Worm (Caenorhabditis elegans) whole organism, L1 larva: Measurements from ENCODE around the gene dpff-1.

Source experiments
- C04F5.9 ChIP-seq: sonication (generic microtip); optimal IDR thresholded peaks from 2 replicates; lab custom pipeline; 2016; ENCODE audit warnings: missing genetic modification characterization, missing compliant biosample characterization
- C16A3.4 ChIP-seq: fragments of 150-350 bp; optimal IDR thresholded peaks from 2 replicates; lab custom pipeline; 2014; ENCODE audit warnings: missing biosample characterization, missing genetic modification characterization
- C34B4.2 ChIP-seq: sonication (generic microtip); optimal IDR thresholded peaks from 2 replicates; lab custom pipeline; 2017; ENCODE audit warnings: mild to moderate bottlenecking, missing genetic modification characterization, missing compliant biosample characterization
- F16B12.6 ChIP-seq: fragments of 150-350 bp; optimal IDR thresholded peaks from 2 replicates; lab custom pipeline; 2014; ENCODE audit warnings: missing biosample characterization, missing genetic modification characterization
- blmp-1 ChIP-seq: fragments of 150-350 bp; optimal IDR thresholded peaks from 2 replicates; lab custom pipeline; 2014; ENCODE audit warnings: missing biosample characterization, missing genetic modification characterization
- ceh-82 ChIP-seq, 3 experiments: fragments of 150-350 bp in 1 of 3; sonication (generic microtip) in 2 of 3; optimal IDR thresholded peaks; 2 replicates each; lab custom pipeline; 2014 to 2017; ENCODE audit warnings: missing biosample characterization in 3 of 3, missing genetic modification characterization in 3 of 3
- ceh-88 ChIP-seq: fragments of 200-800 bp; sonication (Bioruptor generic); IDR thresholded peaks from 2 replicates; pipeline ENCODE4 v1.3.6; 2022; ENCODE audit warnings: missing genetic modification characterization, missing compliant biosample characterization
- ces-1 ChIP-seq: fragments of 150-350 bp; optimal IDR thresholded peaks from 2 replicates; lab custom pipeline; 2014; ENCODE audit warnings: missing biosample characterization, missing genetic modification reagents, missing genetic modification characterization
- dpl-1 ChIP-seq, 3 experiments: fragments of 150-350 bp in 2 of 3; sonication (generic microtip) in 1 of 3; optimal IDR thresholded peaks; 2 replicates each; lab custom pipeline; 2014 to 2017; ENCODE audit warnings: missing biosample characterization in 3 of 3, missing genetic modification characterization in 3 of 3, missing genetic modification reagents in 3 of 3
- dsc-1 ChIP-seq: sonication (generic microtip); optimal IDR thresholded peaks from 2 replicates; lab custom pipeline; 2016; ENCODE audit warnings: mild to moderate bottlenecking, missing genetic modification characterization, missing compliant biosample characterization
- efl-1 ChIP-seq, 4 experiments: fragments of 150-350 bp; optimal IDR thresholded peaks in 3 of 4; peaks in 1 of 4; 1 replicate in 1 of 4; 2 replicates in 3 of 4; lab custom pipeline; 2014; ENCODE audit warnings: missing biosample characterization in 2 of 4, missing genetic modification characterization in 2 of 4, missing genetic modification reagents in 2 of 4
- egl-13 ChIP-seq: sonication (generic microtip); optimal IDR thresholded peaks from 2 replicates; lab custom pipeline; 2016; ENCODE audit warnings: missing genotype, missing genetic modification reagents, missing genetic modification characterization, missing compliant biosample characterization
- egl-27 ChIP-seq, 2 experiments: fragments of 150-350 bp in 1 of 2; sonication (generic microtip); optimal IDR thresholded peaks; 3 replicates each; lab custom pipeline; 2017 to 2018; ENCODE audit warnings: missing biosample characterization in 2 of 2, missing genetic modification characterization in 2 of 2, missing genetic modification reagents in 2 of 2
- elt-2 ChIP-seq: sonication (generic microtip); optimal IDR thresholded peaks from 2 replicates; lab custom pipeline; 2016; ENCODE audit warnings: missing genetic modification characterization, mild to moderate bottlenecking, inconsistent platforms, missing compliant biosample characterization, missing genetic modification reagents
- elt-3 ChIP-seq, 6 experiments: fragments of 150-350 bp in 1 of 6; sonication (generic microtip); optimal IDR thresholded peaks; 2 replicates each; lab custom pipeline; 2017 to 2018; ENCODE audit warnings: missing biosample characterization in 6 of 6, missing genetic modification characterization in 6 of 6, inconsistent platforms in 1 of 6
- fkh-4 ChIP-seq: sonication (generic microtip); optimal IDR thresholded peaks from 2 replicates; lab custom pipeline; 2016; ENCODE audit warnings: missing compliant biosample characterization, missing genetic modification characterization, borderline replicate concordance
- fos-1 ChIP-seq: fragments of 150-350 bp; optimal IDR thresholded peaks from 2 replicates; lab custom pipeline; 2014; ENCODE audit warnings: missing biosample characterization, missing genetic modification characterization
- grh-1 ChIP-seq: fragments of 200-800 bp; sonication (Bioruptor generic); IDR thresholded peaks from 2 replicates; pipeline ENCODE4 v1.3.6; 2022; ENCODE audit warnings: missing genetic modification reagents, missing genetic modification characterization, missing compliant biosample characterization
- jun-1 ChIP-seq: fragments of 150-350 bp; optimal IDR thresholded peaks from 2 replicates; lab custom pipeline; 2014; ENCODE audit warnings: missing biosample characterization, missing genetic modification reagents, missing genetic modification characterization
- lin-13 ChIP-seq: fragments of 150-350 bp; optimal IDR thresholded peaks from 2 replicates; lab custom pipeline; 2014; ENCODE audit warnings: missing biosample characterization, missing genetic modification reagents, missing genetic modification characterization
- lin-14 ChIP-seq: fragments of 200-800 bp; sonication (Bioruptor generic); optimal IDR thresholded peaks from 2 replicates; lab custom pipeline; 2018; ENCODE audit warnings: mild to moderate bottlenecking, missing genetic modification characterization, moderate library complexity, missing compliant biosample characterization
- lir-3 ChIP-seq: sonication (generic microtip); optimal IDR thresholded peaks from 2 replicates; lab custom pipeline; 2016; ENCODE audit warnings: mild to moderate bottlenecking, missing genetic modification characterization, moderate library complexity, missing compliant biosample characterization; ENCODE audit not compliant: poor library complexity
- mdl-1 ChIP-seq, 2 experiments: fragments of 150-350 bp; optimal IDR thresholded peaks; 2 replicates each; lab custom pipeline; 2014 to 2017; ENCODE audit warnings: missing biosample characterization in 2 of 2, missing genetic modification characterization in 2 of 2, inconsistent platforms in 1 of 2
- mef-2 ChIP-seq: fragments of 150-350 bp; optimal IDR thresholded peaks from 2 replicates; lab custom pipeline; 2014; ENCODE audit warnings: missing biosample characterization, missing genetic modification characterization
- mep-1 ChIP-seq: fragments of 150-350 bp; optimal IDR thresholded peaks from 2 replicates; lab custom pipeline; 2014; ENCODE audit warnings: missing biosample characterization, missing genetic modification characterization
- nhr-11 ChIP-seq: fragments of 150-350 bp; optimal IDR thresholded peaks from 2 replicates; lab custom pipeline; 2014; ENCODE audit warnings: missing biosample characterization, missing genetic modification characterization
- nhr-12 ChIP-seq: sonication (generic microtip); optimal IDR thresholded peaks from 2 replicates; lab custom pipeline; 2017; ENCODE audit warnings: missing biosample characterization, missing genetic modification characterization
- nhr-237 ChIP-seq: fragments of 150-350 bp; optimal IDR thresholded peaks from 2 replicates; lab custom pipeline; 2014; ENCODE audit warnings: missing biosample characterization, missing genetic modification characterization
- nhr-47 ChIP-seq: sonication (generic microtip); optimal IDR thresholded peaks from 2 replicates; lab custom pipeline; 2016; ENCODE audit warnings: mild to moderate bottlenecking, missing genetic modification characterization, moderate library complexity, missing compliant biosample characterization
- nhr-71 ChIP-seq: sonication (generic microtip); optimal IDR thresholded peaks from 2 replicates; lab custom pipeline; 2016; ENCODE audit warnings: mild to moderate bottlenecking, missing genetic modification characterization, moderate library complexity, missing compliant biosample characterization
- nhr-76 ChIP-seq: sonication (generic microtip); optimal IDR thresholded peaks from 2 replicates; lab custom pipeline; 2017; ENCODE audit warnings: missing biosample characterization, missing genetic modification characterization
- nhr-77 ChIP-seq: fragments of 150-350 bp; optimal IDR thresholded peaks from 2 replicates; lab custom pipeline; 2014; ENCODE audit warnings: missing biosample characterization, missing genetic modification characterization
- nhr-85 ChIP-seq: sonication (generic microtip); peaks from one replicate; lab custom pipeline; 2016; ENCODE audit warnings: missing genetic modification characterization, inconsistent platforms, missing compliant biosample characterization
- nhr-90 ChIP-seq: sonication (generic microtip); optimal IDR thresholded peaks from 2 replicates; lab custom pipeline; 2016; ENCODE audit warnings: mild to moderate bottlenecking, missing genetic modification characterization, missing compliant biosample characterization; ENCODE audit not compliant: poor library complexity
- rnt-1 ChIP-seq: sonication (generic microtip); optimal IDR thresholded peaks from 2 replicates; lab custom pipeline; 2016; ENCODE audit warnings: mild to moderate bottlenecking, missing genetic modification characterization, moderate library complexity, missing compliant biosample characterization
- snpc-4 ChIP-seq: fragments of 150-350 bp; optimal IDR thresholded peaks from 2 replicates; lab custom pipeline; 2014; ENCODE audit warnings: missing biosample characterization, missing genetic modification characterization
- snu-23 ChIP-seq: sonication (generic microtip); optimal IDR thresholded peaks from 2 replicates; lab custom pipeline; 2016; ENCODE audit warnings: missing genetic modification characterization, missing compliant biosample characterization
- sptf-1 ChIP-seq: fragments of 150-350 bp; optimal IDR thresholded peaks from 2 replicates; lab custom pipeline; 2014; ENCODE audit warnings: missing biosample characterization, missing genetic modification characterization
- sup-37 ChIP-seq: fragments of 200-800 bp; sonication (Bioruptor generic); optimal IDR thresholded peaks from 2 replicates; lab custom pipeline; 2018; ENCODE audit warnings: mild to moderate bottlenecking, missing genetic modification characterization, missing compliant biosample characterization
- swsn-7 ChIP-seq: sonication (generic microtip); optimal IDR thresholded peaks from 2 replicates; lab custom pipeline; 2016; ENCODE audit warnings: missing genetic modification characterization, missing compliant biosample characterization
- tbx-2 ChIP-seq: sonication (generic microtip); optimal IDR thresholded peaks from 2 replicates; lab custom pipeline; 2016; ENCODE audit warnings: missing genetic modification characterization, missing compliant biosample characterization
- unc-130 ChIP-seq: fragments of 150-350 bp; optimal IDR thresholded peaks from 2 replicates; lab custom pipeline; 2017; ENCODE audit warnings: missing biosample characterization, missing genetic modification characterization, inconsistent platforms
- unc-30 ChIP-seq: sonication (generic microtip); optimal IDR thresholded peaks from 2 replicates; lab custom pipeline; 2017; ENCODE audit warnings: missing biosample characterization, missing genetic modification characterization
- unc-62 ChIP-seq: fragments of 150-350 bp; optimal IDR thresholded peaks from 2 replicates; lab custom pipeline; 2014; ENCODE audit warnings: missing biosample characterization, missing genetic modification reagents, missing genetic modification characterization
- zag-1 ChIP-seq: fragments of 150-350 bp; optimal IDR thresholded peaks from 2 replicates; lab custom pipeline; 2014; ENCODE audit warnings: missing biosample characterization, missing genetic modification characterization
- ztf-11 ChIP-seq, 2 experiments: sonication (generic microtip); optimal IDR thresholded peaks; 2 replicates each; lab custom pipeline; 2016 to 2017; ENCODE audit warnings: missing genetic modification characterization in 2 of 2, missing biosample characterization in 1 of 2, missing compliant biosample characterization in 1 of 2
- ztf-4 ChIP-seq: fragments of 150-350 bp; optimal IDR thresholded peaks from 2 replicates; lab custom pipeline; 2014; ENCODE audit warnings: missing biosample characterization, missing genetic modification characterization

Gene dpff-1

ce11 chrIII:5874263-5874662, 31.9 kb downstream of the dpff-1 start (continued):
- TF ChIP-seq nhr-11 (tag; lab: Kevin White, UChicago) (no peak), mef-2 (tag; lab: Kevin White, UChicago) (no peak), ceh-88 (GFP tag; lab: Robert Waterston, UW) (0 out of 2 replicates have a peak, but pooled peaks have one; percentile 11), unc-130 (tag; lab: Kevin White, UChicago) (no peak), nhr-85 (peak; percentile 86), ceh-82 (tag; optimal IDR thresholded peaks at IDR 0.05; lab: Kevin White, UChicago) (no peak), sup-37 (GFP tag; lab: Kevin White, UChicago) (no peak), ztf-11 (tag; optimal IDR thresholded peaks at IDR 0.05; lab: Kevin White, UChicago) (no peak), nhr-12 (tag; lab: Kevin White, UChicago) (no peak), nhr-77 (tag; lab: Kevin White, UChicago) (no peak), unc-62 (no peak), dpl-1 (GFP tag; optimal IDR thresholded peaks at IDR 0.05; lab: Kevin White, UChicago) (peak in 1 of 3 experiments; percentile 31), egl-27 (tag; optimal IDR thresholded peaks at IDR 0.05; lab: Kevin White, UChicago) (no peak), nhr-76 (tag; lab: Kevin White, UChicago) (no peak), C16A3.4 (peak; percentile 18), jun-1 (tag; lab: Kevin White, UChicago) (no peak), tbx-2 (no peak), grh-1 (GFP tag; lab: Robert Waterston, UW) (peak; percentile 22; the same call in 1 of the 2 replicates), sptf-1 (tag; lab: Kevin White, UChicago) (no peak), snu-23 (GFP tag; lab: Kevin White, UChicago) (peak; percentile 75), nhr-47 (tag; lab: Kevin White, UChicago) (peak; percentile 47), efl-1 (optimal IDR thresholded peaks at IDR 0.05; lab: Kevin White, UChicago) (peak in 1 of 2 experiments; percentile 14), efl-1 (GFP tag; optimal IDR thresholded peaks at IDR 0.05 in 1 of 2; lab: Kevin White, UChicago) (peak in 1 of 2 experiments; percentile 60), elt-2 (tag; lab: Kevin White, UChicago) (peak; percentile 13), ces-1 (GFP tag; lab: Kevin White, UChicago) (no peak), egl-13 (tag; lab: Kevin White, UChicago) (no peak), lin-13 (peak; percentile 46), nhr-237 (tag; lab: Kevin White, UChicago) (no peak)

- peak; percentile 90 for TF ChIP-seq fkh-4 (tag; lab: Kevin White, UChicago)
- peak; percentile 98 for TF ChIP-seq dsc-1 (tag; lab: Kevin White, UChicago)
- no peak for TF ChIP-seq nhr-11 (tag; lab: Kevin White, UChicago)
- no peak for TF ChIP-seq lir-3 (tag; lab: Kevin White, UChicago)
- peak; percentile 42 for TF ChIP-seq rnt-1 (tag; lab: Kevin White, UChicago)
- TF ChIP-seq C04F5.9 (tag; lab: Kevin White, UChicago), result no peak
- TF ChIP-seq nhr-71, result peak; percentile 23
- peak; percentile 31 for TF ChIP-seq lin-14 (GFP tag; lab: Kevin White, UChicago)
- TF ChIP-seq, all 84 proteins: peak for 5
Measured at ce11 chrIII:5872288-5872687, 33.9 kb downstream of the dpff-1 start.

ce11 chrIII:5871760-5872159, 34.4 kb downstream of the dpff-1 start, which contains the start of the genes F01F1.11 and F01F1.3:
TSS of gene F01F1.11 (minus strand) at chrIII:5871877.
TSS of gene F01F1.3 (plus strand) at chrIII:5871938.
- no peak for TF ChIP-seq unc-30
- peak in 2 of 6 experiments; percentile 40 to 60 for TF ChIP-seq elt-3 (tag; optimal IDR thresholded peaks at IDR 0.05; lab: Kevin White, UChicago)
- peak; percentile 72 for TF ChIP-seq jun-1 (tag; lab: Kevin White, UChicago)
- TF ChIP-seq mdl-1 (tag; optimal IDR thresholded peaks at IDR 0.05; lab: Kevin White, UChicago), result peak in 1 of 2 experiments; percentile 57
- TF ChIP-seq mep-1 (tag; lab: Kevin White, UChicago), result peak; percentile 78
- TF ChIP-seq nhr-77 (tag; lab: Kevin White, UChicago), result peak; percentile 54
- peak; percentile 90 for TF ChIP-seq snu-23 (GFP tag; lab: Kevin White, UChicago)
- peak; percentile 86 for TF ChIP-seq C04F5.9 (tag; lab: Kevin White, UChicago)
- TF ChIP-seq ztf-4 (tag; lab: Kevin White, UChicago), result no peak
- peak; percentile 81 for TF ChIP-seq blmp-1 (tag; lab: Kevin White, UChicago)
- peak; percentile 93 for TF ChIP-seq nhr-47 (tag; lab: Kevin White, UChicago)
- peak; percentile 92 for TF ChIP-seq nhr-90 (tag; lab: Kevin White, UChicago)
- TF ChIP-seq nhr-237 (tag; lab: Kevin White, UChicago), result no peak
- no peak for TF ChIP-seq sptf-1 (tag; lab: Kevin White, UChicago)
- TF ChIP-seq swsn-7 (tag; lab: Kevin White, UChicago), result peak; percentile 89
- no peak for TF ChIP-seq zag-1 (tag; lab: Kevin White, UChicago)
- TF ChIP-seq fos-1, result peak; percentile 57
- peak; percentile 97 to 98 for TF ChIP-seq efl-1 (optimal IDR thresholded peaks at IDR 0.05; lab: Kevin White, UChicago)
- TF ChIP-seq efl-1 (GFP tag; optimal IDR thresholded peaks at IDR 0.05 in 1 of 2; lab: Kevin White, UChicago), result peak; percentile 96 to 100
- TF ChIP-seq C34B4.2, result no peak
- TF ChIP-seq nhr-11 (tag; lab: Kevin White, UChicago), result peak; percentile 43
- TF ChIP-seq F16B12.6, result peak; percentile 48
- TF ChIP-seq snpc-4, result peak; percentile 2
- peak; percentile 13 for TF ChIP-seq mef-2 (tag; lab: Kevin White, UChicago)
